Worm (Caenorhabditis elegans) whole organism, late embryonic: ENCODE measurements around the gene arcp-1.

Experiments used
- F13H6.1 ChIP-seq: sonication (generic microtip); optimal IDR thresholded peaks from 2 replicates; lab custom pipeline; 2016; ENCODE audit warnings: missing genetic modification characterization, missing compliant biosample characterization
- T23F11.4 ChIP-seq: fragments of 200-800 bp; sonication (Bioruptor generic); optimal IDR thresholded peaks from 2 replicates; lab custom pipeline; 2018; ENCODE audit warnings: mild to moderate bottlenecking, missing genetic modification characterization, missing compliant biosample characterization
- ahr-1 ChIP-seq: sonication (generic microtip); optimal IDR thresholded peaks from 2 replicates; lab custom pipeline; 2016; ENCODE audit warnings: missing genetic modification characterization, missing compliant biosample characterization
- ceh-14 ChIP-seq: sonication (generic microtip); optimal IDR thresholded peaks from 2 replicates; lab custom pipeline; 2016; ENCODE audit warnings: missing genotype, missing genetic modification characterization, missing compliant biosample characterization
- ceh-18 ChIP-seq: sonication (generic microtip); optimal IDR thresholded peaks from 2 replicates; lab custom pipeline; 2016; ENCODE audit warnings: missing genetic modification characterization, missing compliant biosample characterization
- ceh-19 ChIP-seq: fragments of 200-800 bp; sonication (Bioruptor generic); optimal IDR thresholded peaks from 2 replicates; lab custom pipeline; 2018; ENCODE audit warnings: mild to moderate bottlenecking, missing genetic modification characterization, missing compliant biosample characterization
- ceh-2 ChIP-seq: sonication (generic microtip); optimal IDR thresholded peaks from 2 replicates; lab custom pipeline; 2016; ENCODE audit warnings: missing genotype, missing genetic modification characterization, missing compliant biosample characterization
- ceh-30 ChIP-seq: fragments of 150-350 bp; optimal IDR thresholded peaks from 2 replicates; lab custom pipeline; 2014; ENCODE audit warnings: missing biosample characterization, missing genetic modification characterization
- ceh-31 ChIP-seq: sonication (generic microtip); optimal IDR thresholded peaks from 2 replicates; lab custom pipeline; 2016; ENCODE audit warnings: missing genetic modification characterization, missing compliant biosample characterization
- ceh-9 ChIP-seq: sonication (generic microtip); optimal IDR thresholded peaks from 2 replicates; lab custom pipeline; 2016; ENCODE audit warnings: mild to moderate bottlenecking, missing genetic modification characterization, inconsistent platforms, missing compliant biosample characterization
- che-1 ChIP-seq: sonication (generic microtip); optimal IDR thresholded peaks from 2 replicates; lab custom pipeline; 2016; ENCODE audit warnings: mild to moderate bottlenecking, missing genetic modification characterization, missing compliant biosample characterization
- dmd-4 ChIP-seq: sonication (generic microtip); optimal IDR thresholded peaks from 2 replicates; lab custom pipeline; 2016; ENCODE audit warnings: borderline replicate concordance, missing genetic modification characterization, missing compliant biosample characterization
- dve-1 ChIP-seq: sonication (generic microtip); optimal IDR thresholded peaks from 2 replicates; lab custom pipeline; 2017; ENCODE audit warnings: antibody characterized with exemption, mild to moderate bottlenecking, missing genetic modification characterization, missing compliant biosample characterization
- elt-4 ChIP-seq: sonication (generic microtip); optimal IDR thresholded peaks from 2 replicates; lab custom pipeline; 2016; ENCODE audit warnings: missing genetic modification characterization, missing compliant biosample characterization
- fax-1 ChIP-seq: sonication (generic microtip); optimal IDR thresholded peaks from 2 replicates; lab custom pipeline; 2016; ENCODE audit warnings: missing genotype, missing genetic modification characterization, missing compliant biosample characterization
- fkh-6 ChIP-seq: sonication (generic microtip); optimal IDR thresholded peaks from 2 replicates; lab custom pipeline; 2016; ENCODE audit warnings: missing genetic modification characterization, missing compliant biosample characterization
- hlh-30 ChIP-seq: sonication (generic microtip); optimal IDR thresholded peaks from 2 replicates; lab custom pipeline; 2017; ENCODE audit warnings: antibody characterized with exemption, missing genetic modification characterization, missing compliant biosample characterization; ENCODE audit not compliant: insufficient read depth
- hlh-6 ChIP-seq: sonication (generic microtip); optimal IDR thresholded peaks from 2 replicates; lab custom pipeline; 2016; ENCODE audit warnings: missing genotype, missing genetic modification characterization, missing compliant biosample characterization
- hlh-8 ChIP-seq: sonication (generic microtip); optimal IDR thresholded peaks from 2 replicates; lab custom pipeline; 2016; ENCODE audit warnings: missing genotype, missing genetic modification characterization, missing compliant biosample characterization
- madf-2 ChIP-seq: sonication (generic microtip); optimal IDR thresholded peaks from 2 replicates; lab custom pipeline; 2017; ENCODE audit warnings: missing genetic modification characterization, missing compliant biosample characterization
- mec-3 ChIP-seq: sonication (generic microtip); optimal IDR thresholded peaks from 2 replicates; lab custom pipeline; 2016; ENCODE audit warnings: borderline replicate concordance, missing genetic modification characterization, missing compliant biosample characterization
- nfya-1 ChIP-seq: sonication (generic microtip); optimal IDR thresholded peaks from 2 replicates; lab custom pipeline; 2017; ENCODE audit warnings: missing genetic modification characterization, mild to moderate bottlenecking, missing compliant biosample characterization, antibody characterized with exemption, moderate library complexity
- nhr-232 ChIP-seq: sonication (generic microtip); optimal IDR thresholded peaks from 2 replicates; lab custom pipeline; 2016; ENCODE audit warnings: missing genetic modification characterization, missing compliant biosample characterization
- pat-9 ChIP-seq: fragments of 200-800 bp; sonication (Bioruptor generic); optimal IDR thresholded peaks from 2 replicates; lab custom pipeline; 2018; ENCODE audit warnings: mild to moderate bottlenecking, missing genetic modification characterization, moderate library complexity, missing compliant biosample characterization
- pax-1 ChIP-seq: fragments of 150-350 bp; optimal IDR thresholded peaks from 2 replicates; lab custom pipeline; 2014; ENCODE audit warnings: missing biosample characterization, missing genetic modification characterization
- pha-4 ChIP-seq: fragments of 150-350 bp; optimal IDR thresholded peaks from 2 replicates; lab custom pipeline; 2018; ENCODE audit warnings: missing biosample characterization, missing genetic modification reagents, missing genetic modification characterization
- rnt-1 ChIP-seq: sonication (generic microtip); optimal IDR thresholded peaks from 2 replicates; lab custom pipeline; 2016; ENCODE audit warnings: missing genetic modification characterization, missing compliant biosample characterization
- sdc-2 ChIP-seq: sonication (generic microtip); optimal IDR thresholded peaks from 2 replicates; lab custom pipeline; 2016; ENCODE audit warnings: missing genotype, missing genetic modification characterization, missing compliant biosample characterization
- tbx-2 ChIP-seq: sonication (generic microtip); optimal IDR thresholded peaks from 2 replicates; lab custom pipeline; 2016; ENCODE audit warnings: missing genetic modification characterization, missing compliant biosample characterization
- tbx-7 ChIP-seq: sonication (generic microtip); optimal IDR thresholded peaks from 2 replicates; lab custom pipeline; 2016; ENCODE audit warnings: missing genotype, missing genetic modification characterization, missing compliant biosample characterization
- unc-86 ChIP-seq: sonication (generic microtip); optimal IDR thresholded peaks from 2 replicates; lab custom pipeline; 2016; ENCODE audit warnings: missing genetic modification characterization, missing compliant biosample characterization
- zip-5 ChIP-seq: sonication (generic microtip); optimal IDR thresholded peaks from 2 replicates; lab custom pipeline; 2016; ENCODE audit warnings: missing genetic modification characterization, missing compliant biosample characterization

Gene arcp-1

DNA sequence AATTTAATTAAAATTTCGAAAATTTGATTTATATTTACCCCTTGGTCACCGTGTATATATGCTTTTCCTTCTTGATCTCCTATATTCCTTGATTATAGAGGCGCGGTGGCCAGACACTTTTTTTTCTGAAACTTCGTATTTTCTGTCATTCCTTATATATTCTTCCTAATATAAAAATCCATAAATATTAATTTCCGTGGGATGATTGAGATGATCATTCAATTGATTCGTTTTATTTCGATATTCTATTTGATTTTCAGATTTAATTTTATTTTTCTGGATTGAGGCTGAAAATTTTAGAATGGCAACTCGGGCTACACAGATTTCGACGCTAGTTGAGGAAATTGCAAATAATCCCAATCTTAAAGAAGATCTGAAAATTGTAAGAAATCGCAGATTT, 52.6 kb downstream of the arcp-1 start, which contains the start of gene dph-1:
Gene dph-1 (plus strand): TSS at position 301 of the 400 bp plus-strand sequence.
- TF ChIP-seq fax-1 (no peak), ahr-1 (tag; lab: Kevin White, UChicago) (no peak), madf-2 (no peak), pax-1 (tag; lab: Kevin White, UChicago) (no peak), T23F11.4 (GFP tag; lab: Kevin White, UChicago) (no peak), dve-1 (tag; lab: Kevin White, UChicago) (no peak), zip-5 (tag; lab: Kevin White, UChicago) (no peak), rnt-1 (tag; lab: Kevin White, UChicago) (no peak), fkh-6 (tag; lab: Kevin White, UChicago) (no peak), dmd-4 (tag; lab: Kevin White, UChicago) (no peak), hlh-6 (no peak), F13H6.1 (no peak), unc-86 (tag; lab: Kevin White, UChicago) (no peak), tbx-2 (tag; lab: Kevin White, UChicago) (no peak), tbx-7 (tag; lab: Kevin White, UChicago) (no peak), elt-4 (tag; lab: Kevin White, UChicago) (no peak)

DNA sequence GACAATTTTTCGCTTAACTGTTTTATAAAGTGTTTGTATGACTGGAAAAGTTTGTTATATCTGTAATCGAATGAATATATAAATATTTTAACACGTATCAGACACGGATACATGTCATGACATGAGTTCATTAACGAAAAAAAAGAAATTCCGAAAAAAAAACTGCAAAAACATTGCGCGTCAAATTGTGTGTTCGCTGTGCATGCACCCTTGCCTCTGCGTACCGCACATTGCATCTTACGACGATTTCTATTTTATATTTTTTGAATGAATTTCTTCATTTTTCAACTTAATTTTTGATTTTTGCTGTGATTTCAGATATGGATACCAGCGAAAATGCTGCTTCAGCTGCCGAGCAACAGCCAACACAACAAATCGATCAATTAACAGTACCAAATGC, 54.2 kb downstream of the arcp-1 start, which contains the start of gene wdr-5.1:
Gene wdr-5.1 (plus strand): TSS at position 319 of the 400 bp plus-strand sequence.
- TF ChIP-seq pax-1 (tag; lab: Kevin White, UChicago) (no peak), ceh-18 (tag; lab: Kevin White, UChicago) (no peak), ceh-30 (no peak), che-1 (tag; lab: Kevin White, UChicago) (no peak), ceh-9 (tag; lab: Kevin White, UChicago) (no peak), ceh-2 (tag; lab: Kevin White, UChicago) (no peak), nhr-232 (no peak), pha-4 (no peak), hlh-8 (tag; lab: Kevin White, UChicago) (no peak), ceh-19 (GFP tag; lab: Kevin White, UChicago) (no peak)
- TF ChIP-seq, all 69 proteins: peak for 0

DNA sequence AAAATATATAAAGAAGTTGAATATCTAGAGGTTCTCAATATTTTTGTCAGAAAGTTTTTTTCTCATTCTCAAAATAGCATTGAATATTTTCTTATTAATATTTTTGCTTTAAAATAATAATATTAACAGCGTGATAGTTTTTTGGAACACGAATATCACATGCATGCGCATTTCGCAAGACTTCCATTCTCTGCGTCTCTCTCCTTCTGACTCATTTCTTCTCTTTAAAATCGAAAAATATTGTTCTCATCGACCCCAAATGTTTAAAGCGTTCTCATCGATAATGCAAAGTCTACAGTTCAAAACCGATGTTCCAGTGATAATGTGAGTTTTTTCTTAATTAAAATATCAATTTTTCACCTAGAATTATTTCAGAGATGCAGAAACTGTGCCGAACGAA, 55.8 kb downstream of the arcp-1 start, which contains the start of gene C14B1.3:
Gene C14B1.3 (plus strand): TSS at position 168 of the 400 bp plus-strand sequence.
- TF ChIP-seq hlh-30 (tag; lab: Kevin White, UChicago) (peak; percentile 45), hlh-8 (tag; lab: Kevin White, UChicago) (no peak)

DNA sequence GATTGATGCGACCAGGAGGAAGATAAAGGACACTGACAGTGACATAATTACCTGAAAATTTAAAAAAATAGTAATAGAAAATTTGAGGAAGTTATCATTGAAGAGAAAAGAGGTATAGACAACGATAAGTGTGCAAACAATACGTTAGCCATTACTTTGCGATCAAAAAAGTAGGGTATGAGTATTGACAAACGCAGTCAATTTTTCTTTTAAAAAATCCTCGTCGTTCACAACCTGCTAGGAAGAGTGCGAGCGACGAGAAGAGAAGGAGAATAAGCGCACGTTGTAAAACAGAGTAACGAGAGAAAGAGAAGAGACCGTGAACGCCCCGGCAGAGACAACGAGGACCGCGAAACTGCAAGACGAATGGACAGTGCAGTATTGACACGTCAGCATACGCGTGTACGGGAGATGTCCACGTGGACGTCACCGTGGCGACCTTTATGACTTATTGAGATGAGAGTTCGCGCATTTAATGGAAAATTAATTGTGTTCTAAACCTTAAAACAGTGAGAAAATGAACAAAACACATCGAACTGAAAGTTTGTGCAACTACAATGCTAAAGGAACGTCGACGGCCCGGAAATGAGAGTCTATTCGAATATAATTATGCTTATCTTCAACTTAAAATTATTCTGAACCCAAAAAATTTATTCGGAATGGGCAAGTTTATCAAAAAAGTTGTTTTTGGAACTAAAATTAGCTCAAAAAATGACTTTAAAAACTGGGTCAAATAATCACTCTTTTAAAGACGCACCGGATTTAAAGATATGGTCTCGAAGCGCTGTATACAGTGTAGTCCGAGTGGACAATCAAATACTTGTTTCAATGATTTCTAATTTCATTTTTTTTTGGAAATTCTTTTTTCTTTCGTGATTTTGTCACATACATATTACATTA, 57.6 kb downstream of the arcp-1 start, which contains the start of the genes pdi-1 and C14B1.2:
Gene pdi-1 (minus strand): TSS at position 51 of the 900 bp plus-strand sequence.
Gene C14B1.2 (plus strand): TSS at position 850 of the 900 bp plus-strand sequence.
- TF ChIP-seq nfya-1 (tag; lab: Kevin White, UChicago) (peak; percentile 56), che-1 (tag; lab: Kevin White, UChicago) (no peak), tbx-2 (tag; lab: Kevin White, UChicago) (peak; percentile 34), ceh-31 (peak; percentile 47)

DNA sequence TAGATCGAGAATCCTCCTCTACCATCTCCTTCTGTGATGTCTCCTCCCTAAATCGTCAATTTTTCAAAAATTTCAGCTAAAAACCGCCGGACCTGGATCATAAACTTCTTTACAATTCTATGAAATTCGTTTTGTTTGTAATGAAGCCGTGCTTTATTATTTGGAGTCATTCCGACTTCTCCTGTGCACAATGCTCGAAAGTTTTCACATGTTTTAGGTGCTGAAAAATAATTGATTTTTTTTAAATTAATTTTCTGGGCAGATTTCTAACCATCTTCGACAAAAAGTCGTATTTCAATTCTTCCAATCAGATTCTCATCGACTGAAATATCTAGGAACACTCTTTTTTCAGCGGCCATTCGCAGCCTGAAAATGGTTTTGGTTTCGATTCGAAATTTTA, 59.9 kb downstream of the arcp-1 start, which contains the start of gene cyn-9:
Gene cyn-9 (minus strand): TSS at position 366 of the 400 bp plus-strand sequence.
- TF ChIP-seq mec-3 (tag; lab: Kevin White, UChicago) (no peak), pat-9 (tag; lab: Kevin White, UChicago) (no peak), T23F11.4 (GFP tag; lab: Kevin White, UChicago) (no peak), pha-4 (no peak), sdc-2 (tag; lab: Kevin White, UChicago) (no peak), ceh-14 (tag; lab: Kevin White, UChicago) (no peak), hlh-6 (no peak)
